Worm (Caenorhabditis elegans) whole organism, early embryonic: ENCODE results near the gene ceh-89.

Experiments
- aly-1 ChIP-seq: sonication (generic microtip); optimal IDR thresholded peaks from 2 replicates; lab custom pipeline; 2016; ENCODE audit warnings: missing genetic modification characterization, missing compliant biosample characterization
- ama-1 ChIP-seq: fragments of 150-350 bp; optimal IDR thresholded peaks from 2 replicates; lab custom pipeline; 2014
- ceh-13 ChIP-seq: fragments of 200-800 bp; sonication (Bioruptor generic); optimal IDR thresholded peaks from 2 replicates; lab custom pipeline; 2018; ENCODE audit warnings: mild to moderate bottlenecking, missing genetic modification characterization, missing compliant biosample characterization
- ceh-36 ChIP-seq: sonication (generic microtip); optimal IDR thresholded peaks from 2 replicates; lab custom pipeline; 2016; ENCODE audit warnings: missing genetic modification characterization, inconsistent platforms, missing compliant biosample characterization
- ets-7 ChIP-seq: sonication (generic microtip); optimal IDR thresholded peaks from 2 replicates; lab custom pipeline; 2016; ENCODE audit warnings: missing genotype, missing genetic modification characterization, missing compliant biosample characterization
- flt-1 ChIP-seq: fragments of 200-800 bp; sonication (Bioruptor generic); IDR thresholded peaks from 2 replicates; pipeline ENCODE4 v1.3.6; 2022; ENCODE audit warnings: missing genetic modification characterization, missing compliant biosample characterization
- hmbx-1 ChIP-seq: sonication (generic microtip); optimal IDR thresholded peaks from 2 replicates; lab custom pipeline; 2016; ENCODE audit warnings: mild to moderate bottlenecking, missing genetic modification characterization, missing compliant biosample characterization
- sea-1 ChIP-seq: fragments of 200-800 bp; sonication (Bioruptor generic); conservative IDR thresholded peaks from 2 replicates; pipeline ENCODE4 v1.3.6; 2022; ENCODE audit warnings: missing genetic modification characterization, missing compliant biosample characterization

ce11 chrX:14194251-14194650 lies 52.5 kb downstream of the ceh-89 start:
- TF ChIP-seq ama-1 (lab: Kevin White, UChicago), result no peak
- no peak for TF ChIP-seq ceh-13 (GFP tag; lab: Kevin White, UChicago)
- no peak for TF ChIP-seq sea-1
- no peak for TF ChIP-seq flt-1 (GFP tag; lab: Robert Waterston, UW)
- no peak for TF ChIP-seq aly-1 (tag; lab: Kevin White, UChicago)
- TF ChIP-seq ets-7 (tag; lab: Kevin White, UChicago), result no peak
- no peak for TF ChIP-seq hmbx-1 (tag; lab: Kevin White, UChicago)
- no peak for TF ChIP-seq ceh-36 (tag; lab: Kevin White, UChicago)
